Fruit fly (Drosophila melanogaster) whole organism, embryonic: ENCODE data around the gene chrb.

Experiments
- B-H2 ChIP-seq: fragments of 200-800 bp; sonication (Bioruptor generic); optimal IDR thresholded peaks from 2 replicates; lab custom pipeline; 2018; ENCODE audit warnings: missing biosample characterization, mild to moderate bottlenecking, missing genetic modification characterization
- Bdp1 ChIP-seq: fragments of 200-800 bp; sonication (Bioruptor generic); optimal IDR thresholded peaks from 3 replicates; lab custom pipeline; 2016; ENCODE audit warnings: missing biosample characterization, missing genetic modification characterization
- CG11085 ChIP-seq: fragments of 200-800 bp; sonication (Bioruptor generic); IDR thresholded peaks from 2 replicates; pipeline ENCODE4 v1.3.6; 2022; ENCODE audit warnings: missing biosample characterization, missing genetic modification characterization
- CG12071 ChIP-seq: fragments of 200-800 bp; sonication (Bioruptor generic); optimal IDR thresholded peaks from 3 replicates; lab custom pipeline; 2018; ENCODE audit warnings: missing biosample characterization, mild to moderate bottlenecking, missing genetic modification characterization
- CG12769 ChIP-seq: fragments of 200-800 bp; sonication (Bioruptor generic); optimal IDR thresholded peaks from 2 replicates; lab custom pipeline; 2019; ENCODE audit warnings: missing biosample characterization, mild to moderate bottlenecking, missing genetic modification characterization, moderate library complexity
- CG13624 ChIP-seq: fragments of 200-800 bp; sonication (Bioruptor generic); optimal IDR thresholded peaks from 2 replicates; lab custom pipeline; 2016; ENCODE audit warnings: missing biosample characterization, missing genetic modification characterization
- CG2199 ChIP-seq: fragments of 200-800 bp; sonication (Bioruptor generic); IDR thresholded peaks from 3 replicates; pipeline ENCODE4 v1.3.6; 2022; ENCODE audit warnings: missing biosample characterization, missing genetic modification characterization
- CG2678 ChIP-seq: fragments of 200-800 bp; sonication (Bioruptor generic); optimal IDR thresholded peaks from 3 replicates; lab custom pipeline; 2019; ENCODE audit warnings: missing biosample characterization, mild to moderate bottlenecking, missing genetic modification characterization, moderate library complexity
- CG2889 ChIP-seq: fragments of 200-800 bp; sonication (Bioruptor generic); IDR thresholded peaks from 3 replicates; pipeline ENCODE4 v1.3.6; 2022; ENCODE audit warnings: missing biosample characterization, missing genetic modification characterization
- CG3281 ChIP-seq: fragments of 200-800 bp; sonication (Bioruptor generic); optimal IDR thresholded peaks from 3 replicates; lab custom pipeline; 2017; ENCODE audit warnings: missing biosample characterization, mild to moderate bottlenecking, missing genetic modification characterization
- CG4360 ChIP-seq: fragments of 200-800 bp; sonication (Bioruptor generic); IDR thresholded peaks from 2 replicates; pipeline ENCODE4 v1.3.6; 2022; ENCODE audit warnings: missing biosample characterization, missing genetic modification characterization
- CG5180 ChIP-seq: fragments of 200-800 bp; sonication (Bioruptor generic); optimal IDR thresholded peaks from 3 replicates; lab custom pipeline; 2017; ENCODE audit warnings: missing biosample characterization, missing genetic modification characterization, mild to moderate bottlenecking, moderate library complexity, missing genetic modification reagents
- CG7839 ChIP-seq: fragments of 200-800 bp; sonication (Bioruptor generic); optimal IDR thresholded peaks from 3 replicates; lab custom pipeline; 2018; ENCODE audit warnings: missing biosample characterization, mild to moderate bottlenecking, missing genetic modification characterization, moderate library complexity
- CG7963 ChIP-seq: fragments of 200-800 bp; sonication (Bioruptor generic); IDR thresholded peaks from 3 replicates; pipeline ENCODE4 v1.3.6; 2022; ENCODE audit warnings: missing biosample characterization, missing genetic modification characterization; ENCODE audit not compliant: partially characterized antibody
- CG8281 ChIP-seq: fragments of 200-800 bp; sonication (Bioruptor generic); optimal IDR thresholded peaks from 2 replicates; lab custom pipeline; 2018; ENCODE audit warnings: missing biosample characterization, mild to moderate bottlenecking, missing genetic modification characterization, moderate library complexity
- Dip2 ChIP-seq: fragments of 200-800 bp; sonication (Bioruptor generic); IDR thresholded peaks from 2 replicates; pipeline ENCODE4 v1.3.6; 2022; ENCODE audit warnings: missing biosample characterization, missing genetic modification characterization
- Eip74EF ChIP-seq, 2 experiments: fragments of 200-800 bp in 1 of 2; fragments of >200 bp in 1 of 2; sonication (Bioruptor generic) in 1 of 2; optimal IDR thresholded peaks; 2 replicates each; lab custom pipeline; 2017 to 2019; ENCODE audit warnings: missing biosample characterization in 2 of 2, missing genetic modification characterization in 2 of 2, mild to moderate bottlenecking in 1 of 2, moderate library complexity in 1 of 2
- Fer3 ChIP-seq: fragments of 200-800 bp; sonication (Bioruptor generic); optimal IDR thresholded peaks from 2 replicates; lab custom pipeline; 2018; ENCODE audit warnings: missing biosample characterization, mild to moderate bottlenecking, missing genetic modification characterization, moderate library complexity
- HHEX ChIP-seq: fragments of 200-800 bp; sonication (Bioruptor generic); optimal IDR thresholded peaks from 3 replicates; lab custom pipeline; 2017; ENCODE audit warnings: missing biosample characterization, mild to moderate bottlenecking, missing genetic modification characterization, missing genetic modification reagents
- HmgZ ChIP-seq: fragments of 200-800 bp; sonication (Bioruptor generic); optimal IDR thresholded peaks from 2 replicates; lab custom pipeline; 2018; ENCODE audit warnings: missing biosample characterization, mild to moderate bottlenecking, missing genetic modification characterization
- Hmr ChIP-seq: fragments of 200-800 bp; sonication (Bioruptor generic); optimal IDR thresholded peaks from 3 replicates; lab custom pipeline; 2017; ENCODE audit warnings: mild to moderate bottlenecking, missing biosample characterization, missing genetic modification reagents, missing genetic modification characterization
- Hmx ChIP-seq: fragments of 200-800 bp; sonication (Bioruptor generic); optimal IDR thresholded peaks from 2 replicates; lab custom pipeline; 2016; ENCODE audit warnings: missing biosample characterization, missing genetic modification characterization
- Meics ChIP-seq: fragments of 200-800 bp; sonication (Bioruptor generic); optimal IDR thresholded peaks from 2 replicates; lab custom pipeline; 2017; ENCODE audit warnings: missing biosample characterization, mild to moderate bottlenecking, missing genetic modification characterization
- Ravus ChIP-seq: fragments of 200-800 bp; sonication (Bioruptor generic); IDR thresholded peaks from 2 replicates; pipeline ENCODE4 v1.3.6; 2022; ENCODE audit warnings: missing biosample characterization, missing genetic modification characterization
- Ssrp ChIP-seq: fragments of 200-800 bp; sonication (Bioruptor generic); optimal IDR thresholded peaks from 2 replicates; lab custom pipeline; 2018; ENCODE audit warnings: missing biosample characterization, mild to moderate bottlenecking, missing genetic modification characterization, moderate library complexity
- Stat92E ChIP-seq, 3 experiments: fragments of >200 bp in 2 of 3; fragments of 200-800 bp in 1 of 3; sonication (Bioruptor generic) in 1 of 3; optimal IDR thresholded peaks; 2 replicates each; lab custom pipeline; 2017 to 2019; ENCODE audit warnings: missing biosample characterization in 3 of 3, missing genetic modification characterization in 3 of 3, mild to moderate bottlenecking in 1 of 3, moderate library complexity in 1 of 3
- cas ChIP-seq: fragments of 200-800 bp; sonication (Bioruptor generic); IDR thresholded peaks from 2 replicates; pipeline ENCODE4 v1.3.6; 2022; ENCODE audit warnings: missing biosample characterization, missing genetic modification characterization
- chinmo ChIP-seq: fragments of 200-800 bp; sonication (Bioruptor generic); IDR thresholded peaks from 4 replicates; pipeline ENCODE4 v1.3.6; 2022; ENCODE audit warnings: missing biosample characterization, missing genetic modification characterization; ENCODE audit not compliant: partially characterized antibody
- chm ChIP-seq: fragments of 200-800 bp; sonication (Bioruptor generic); IDR thresholded peaks from 2 replicates; pipeline ENCODE4 v1.3.6; 2022; ENCODE audit warnings: missing biosample characterization, missing genetic modification characterization
- croc ChIP-seq: fragments of 200-800 bp; sonication (Bioruptor generic); conservative IDR thresholded peaks from 3 replicates; pipeline ENCODE4 v1.3.6; 2022; ENCODE audit warnings: missing biosample characterization, missing genetic modification characterization
- disco-r ChIP-seq: fragments of 200-800 bp; sonication (Bioruptor generic); optimal IDR thresholded peaks from 2 replicates; lab custom pipeline; 2016; ENCODE audit warnings: missing biosample characterization, missing genetic modification characterization
- exex ChIP-seq: fragments of 200-800 bp; sonication (Bioruptor generic); optimal IDR thresholded peaks from 4 replicates; lab custom pipeline; 2018; ENCODE audit warnings: missing biosample characterization, mild to moderate bottlenecking, missing genetic modification characterization, moderate library complexity
- hkb ChIP-seq, 2 experiments: fragments of 200-800 bp in 1 of 2; fragments of >200 bp in 1 of 2; sonication (Bioruptor generic) in 1 of 2; IDR thresholded peaks in 1 of 2; optimal IDR thresholded peaks in 1 of 2; 2 replicates each; pipeline versions ENCODE4 v1.3.6 to Lab custom; 2017 to 2022; ENCODE audit warnings: missing biosample characterization in 1 of 2, missing genetic modification characterization in 1 of 2
- ind ChIP-seq: fragments of 200-800 bp; sonication (Bioruptor generic); optimal IDR thresholded peaks from 3 replicates; lab custom pipeline; 2016; ENCODE audit warnings: missing biosample characterization, missing genetic modification characterization
- insv ChIP-seq, 2 experiments: fragments of 200-800 bp; sonication (Bioruptor generic); optimal IDR thresholded peaks; 3 replicates each; lab custom pipeline; 2016 to 2018; ENCODE audit warnings: missing biosample characterization in 2 of 2, missing genetic modification characterization in 2 of 2
- kni ChIP-seq: fragments of 200-800 bp; sonication (Bioruptor generic); optimal IDR thresholded peaks from 3 replicates; lab custom pipeline; 2017; ENCODE audit warnings: mild to moderate bottlenecking, missing biosample characterization, missing genetic modification reagents, missing genetic modification characterization
- mam ChIP-seq: fragments of 200-800 bp; sonication (Bioruptor generic); optimal IDR thresholded peaks from 3 replicates; lab custom pipeline; 2016; ENCODE audit warnings: missing biosample characterization, missing genetic modification characterization
- mirr ChIP-seq: fragments of 200-800 bp; sonication (Bioruptor generic); optimal IDR thresholded peaks from 3 replicates; lab custom pipeline; 2018; ENCODE audit warnings: missing biosample characterization, mild to moderate bottlenecking, missing genetic modification characterization
- pros ChIP-seq: fragments of 200-800 bp; sonication (Bioruptor generic); optimal IDR thresholded peaks from 3 replicates; lab custom pipeline; 2019; ENCODE audit warnings: missing biosample characterization, mild to moderate bottlenecking, missing genetic modification characterization, moderate library complexity
- rib ChIP-seq: fragments of 200-800 bp; sonication (Bioruptor generic); IDR thresholded peaks from 2 replicates; pipeline ENCODE4 v1.3.6; 2022; ENCODE audit warnings: missing biosample characterization, missing genetic modification characterization
- schlank ChIP-seq: fragments of 200-800 bp; sonication (Bioruptor generic); optimal IDR thresholded peaks from 2 replicates; lab custom pipeline; 2018; ENCODE audit warnings: missing biosample characterization, mild to moderate bottlenecking, missing genetic modification characterization
- sd ChIP-seq: fragments of 200-800 bp; sonication (Bioruptor generic); optimal IDR thresholded peaks from 3 replicates; lab custom pipeline; 2018; ENCODE audit warnings: missing biosample characterization, mild to moderate bottlenecking, missing genetic modification characterization, moderate library complexity
- so ChIP-seq: fragments of 200-800 bp; sonication (Bioruptor generic); IDR thresholded peaks from 3 replicates; pipeline ENCODE4 v1.3.6; 2022; ENCODE audit warnings: missing biosample characterization, missing genetic modification characterization
- sqz ChIP-seq: fragments of 200-800 bp; sonication (Bioruptor generic); optimal IDR thresholded peaks from 3 replicates; lab custom pipeline; 2018; ENCODE audit warnings: missing biosample characterization, mild to moderate bottlenecking, missing genetic modification characterization
- vvl ChIP-seq: fragments of 200-800 bp; sonication (Bioruptor generic); IDR thresholded peaks from 2 replicates; pipeline ENCODE4 v1.3.6; 2022; ENCODE audit warnings: missing biosample characterization, missing genetic modification characterization

Gene chrb

dm6 chr3L:11441889-11442782 lies 45.2 kb upstream of the chrb start (continued):
- peak; percentile 7 for TF ChIP-seq B-H2 (GFP tag; lab: Kevin White, UChicago)
- TF ChIP-seq CG11085, result no peak
- TF ChIP-seq croc (GFP tag; lab: Robert Waterston, UW), result no peak
- TF ChIP-seq chm (GFP tag; lab: Robert Waterston, UW), result 0 out of 2 replicates have a peak, but pooled peaks have one; percentile 36
- no peak for TF ChIP-seq Dip2 (GFP tag; lab: Robert Waterston, UW)
- 0 out of 3 replicates have a peak, but pooled peaks have one; percentile 20 for TF ChIP-seq CG2199 (GFP tag; lab: Robert Waterston, UW)
- TF ChIP-seq Fer3 (tag; lab: Kevin White, UChicago), result peak; percentile 19
- TF ChIP-seq schlank (tag; lab: Kevin White, UChicago), result peak; percentile 38
- TF ChIP-seq CG2678 (tag; lab: Kevin White, UChicago), result peak; percentile 26
- TF ChIP-seq CG5180 (GFP tag; lab: Kevin White, UChicago), result no peak
- peak; percentile 6 for TF ChIP-seq exex (tag; lab: Kevin White, UChicago)
- TF ChIP-seq insv (GFP tag; optimal IDR thresholded peaks at IDR 0.05; lab: Kevin White, UChicago), result no peak
- peak; percentile 70 for TF ChIP-seq sqz (GFP tag; lab: Kevin White, UChicago)
- peak; percentile 22 for TF ChIP-seq HHEX (GFP tag; lab: Kevin White, UChicago)
- peak; percentile 41 for TF ChIP-seq Meics (GFP tag; lab: Kevin White, UChicago)
- peak; percentile 16 for TF ChIP-seq mirr (GFP tag; lab: Kevin White, UChicago)
- TF ChIP-seq CG3281, result peak; percentile 17
- TF ChIP-seq CG7963 (GFP tag; lab: Robert Waterston, UW), result no peak
- TF ChIP-seq Hmr, result peak; percentile 40
- no peak for TF ChIP-seq Hmx (GFP tag; lab: Kevin White, UChicago)
- no peak for TF ChIP-seq pros
- no peak for TF ChIP-seq cas (GFP tag; lab: Robert Waterston, UW)
- peak; percentile 35 for TF ChIP-seq CG12071 (GFP tag; lab: Kevin White, UChicago)
- peak; percentile 17; the same call in 1 of the 2 replicates for TF ChIP-seq vvl (GFP tag; lab: Robert Waterston, UW)
- TF ChIP-seq Ssrp (tag; lab: Kevin White, UChicago), result no peak
- TF ChIP-seq CG8281, result no peak
- TF ChIP-seq CG4360 (GFP tag; lab: Robert Waterston, UW), result 0 out of 2 replicates have a peak, but pooled peaks have one; percentile 6
- no peak for TF ChIP-seq mam (GFP tag; lab: Kevin White, UChicago)
- 0 out of 3 replicates have a peak, but pooled peaks have one; percentile 18 for TF ChIP-seq CG2889
- no peak for TF ChIP-seq Bdp1 (GFP tag; lab: Kevin White, UChicago)
- no peak for TF ChIP-seq Ravus (GFP tag; lab: Robert Waterston, UW)
- no peak for TF ChIP-seq disco-r (GFP tag; lab: Kevin White, UChicago)
- no peak for TF ChIP-seq ind (GFP tag; lab: Kevin White, UChicago)
- TF ChIP-seq HmgZ (tag; lab: Kevin White, UChicago), result no peak
- TF ChIP-seq hkb (optimal IDR thresholded peaks at IDR 0.05; lab: Kevin White, UChicago), result no peak
- 0 out of 2 replicates have a peak, but pooled peaks have one; percentile 9 for TF ChIP-seq hkb (GFP tag; IDR thresholded peaks at IDR 0.05; lab: Robert Waterston, UW)
- no peak for TF ChIP-seq Eip74EF (GFP tag; optimal IDR thresholded peaks at IDR 0.05; lab: Kevin White, UChicago)
- TF ChIP-seq sd (tag; lab: Kevin White, UChicago), result peak; percentile 30
- TF ChIP-seq chinmo (GFP tag; lab: Robert Waterston, UW), result 0 out of 4 replicates have a peak, but pooled peaks have one; percentile 31
- TF ChIP-seq kni, result peak; percentile 5
- TF ChIP-seq so (GFP tag; lab: Robert Waterston, UW), result no peak
- TF ChIP-seq CG12769 (tag; lab: Kevin White, UChicago), result peak; percentile 87
- peak; percentile 22 for TF ChIP-seq CG13624 (GFP tag; lab: Kevin White, UChicago)
- 0 out of 2 replicates have a peak, but pooled peaks have one; percentile 20 for TF ChIP-seq rib (GFP tag; lab: Robert Waterston, UW)
- no peak for TF ChIP-seq Stat92E (GFP tag; optimal IDR thresholded peaks at IDR 0.05; lab: Kevin White, UChicago)
- TF ChIP-seq CG7839 (tag; lab: Kevin White, UChicago), result no peak
- TF ChIP-seq, all 482 proteins: peak for 42
